1 worm cellular context compared by ENCODE assay signal in genomic region chrX:2048865-2049405, ce11.
TF ChIP-seq lines count a peak whose summit lies in the region.

No protein-coding gene starts in this region.

TF ChIP-seq in whole organism, L1 larva, 84 proteins besides CTCF, POLR2A, EP300 and RAD21 (continued from another document):
- no peak for TF ChIP-seq snu-23 (GFP tag; optimal IDR thresholded peaks at IDR 0.05; lab: Kevin White, UChicago)
